Fruit fly (Drosophila melanogaster) whole organism, embryonic: Measurements from ENCODE around the gene CG8861.
A peak's percentile ranks its signal among the peaks of the same experiment; 100 is the strongest.

ENCODE experiments used
- CG10147 ChIP-seq: fragments of 200-800 bp; sonication (Bioruptor generic); optimal IDR thresholded peaks from 2 replicates; lab custom pipeline; 2019; ENCODE audit warnings: missing biosample characterization, mild to moderate bottlenecking, missing genetic modification characterization, moderate library complexity
- CG12769 ChIP-seq: fragments of 200-800 bp; sonication (Bioruptor generic); optimal IDR thresholded peaks from 2 replicates; lab custom pipeline; 2019; ENCODE audit warnings: missing biosample characterization, mild to moderate bottlenecking, missing genetic modification characterization, moderate library complexity
- CG13775 ChIP-seq: fragments of 200-800 bp; sonication (Bioruptor generic); optimal IDR thresholded peaks from 3 replicates; lab custom pipeline; 2017; ENCODE audit warnings: missing biosample characterization, mild to moderate bottlenecking, missing genetic modification characterization
- CG15479 ChIP-seq: fragments of 200-800 bp; sonication (Bioruptor generic); optimal IDR thresholded peaks from 3 replicates; lab custom pipeline; 2019; ENCODE audit warnings: missing biosample characterization, mild to moderate bottlenecking, missing genetic modification characterization, moderate library complexity
- CG17612 ChIP-seq: fragments of 200-800 bp; sonication (Bioruptor generic); IDR thresholded peaks from 2 replicates; pipeline ENCODE4 v1.3.6; 2022; ENCODE audit warnings: missing biosample characterization, missing genetic modification characterization
- CG31224 ChIP-seq: fragments of 200-800 bp; sonication (Bioruptor generic); IDR thresholded peaks from 2 replicates; pipeline ENCODE4 v1.3.6; 2022; ENCODE audit warnings: missing biosample characterization, missing genetic modification characterization
- CG31365 ChIP-seq: fragments of 200-800 bp; sonication (Bioruptor generic); optimal IDR thresholded peaks from 2 replicates; lab custom pipeline; 2018; ENCODE audit warnings: missing biosample characterization, mild to moderate bottlenecking, missing genetic modification characterization
- CG34224 ChIP-seq: fragments of 200-800 bp; sonication (Bioruptor generic); IDR thresholded peaks from 3 replicates; pipeline ENCODE4 v1.3.6; 2022; ENCODE audit warnings: missing biosample characterization, missing genetic modification characterization; ENCODE audit not compliant: partially characterized antibody
- CG3995 ChIP-seq: fragments of 200-800 bp; sonication (Bioruptor generic); optimal IDR thresholded peaks from 3 replicates; lab custom pipeline; 2016; ENCODE audit warnings: missing biosample characterization, missing genetic modification characterization
- CG43689 ChIP-seq: fragments of 200-800 bp; sonication (Bioruptor generic); IDR thresholded peaks from 2 replicates; pipeline ENCODE4 v1.3.6; 2022; ENCODE audit warnings: missing biosample characterization, missing genetic modification characterization
- CG6765 ChIP-seq: fragments of 200-800 bp; sonication (Bioruptor generic); optimal IDR thresholded peaks from 3 replicates; lab custom pipeline; 2017; ENCODE audit warnings: missing biosample characterization, mild to moderate bottlenecking, missing genetic modification characterization
- CG6791 ChIP-seq: fragments of 200-800 bp; sonication (Bioruptor generic); IDR thresholded peaks from 3 replicates; pipeline ENCODE4 v1.3.6; 2022; ENCODE audit warnings: missing biosample characterization, missing genetic modification characterization; ENCODE audit not compliant: partially characterized antibody
- CG8359 ChIP-seq: fragments of 200-800 bp; sonication (Bioruptor generic); optimal IDR thresholded peaks from 2 replicates; lab custom pipeline; 2017; ENCODE audit warnings: missing biosample characterization, mild to moderate bottlenecking, missing genetic modification characterization, borderline replicate concordance
- CG9609 ChIP-seq: fragments of 200-800 bp; sonication (Bioruptor generic); optimal IDR thresholded peaks from 3 replicates; lab custom pipeline; 2016; ENCODE audit warnings: missing biosample characterization, missing genetic modification characterization
- CG9727 ChIP-seq: fragments of 200-800 bp; sonication (Bioruptor generic); optimal IDR thresholded peaks from 3 replicates; lab custom pipeline; 2017; ENCODE audit warnings: missing biosample characterization, mild to moderate bottlenecking, missing genetic modification characterization
- Dbx ChIP-seq: fragments of 200-800 bp; sonication (Bioruptor generic); IDR thresholded peaks from 3 replicates; pipeline ENCODE4 v1.3.6; 2022; ENCODE audit warnings: missing biosample characterization, missing genetic modification characterization
- Dp ChIP-seq: fragments of 200-800 bp; sonication (Bioruptor generic); optimal IDR thresholded peaks from 2 replicates; lab custom pipeline; 2018; ENCODE audit warnings: missing biosample characterization, mild to moderate bottlenecking, missing genetic modification characterization, moderate library complexity
- GATAe ChIP-seq: fragments of 200-800 bp; sonication (Bioruptor generic); conservative IDR thresholded peaks from 2 replicates; pipeline ENCODE4 v1.3.6; 2022; ENCODE audit warnings: missing biosample characterization, missing genetic modification characterization
- Jarid2 ChIP-seq: fragments of 200-800 bp; sonication (Bioruptor generic); optimal IDR thresholded peaks from 3 replicates; lab custom pipeline; 2017; ENCODE audit warnings: mild to moderate bottlenecking, missing biosample characterization, missing genetic modification reagents, missing genetic modification characterization
- Lhr ChIP-seq: fragments of 200-800 bp; sonication (Bioruptor generic); optimal IDR thresholded peaks from 3 replicates; lab custom pipeline; 2017; ENCODE audit warnings: mild to moderate bottlenecking, missing biosample characterization, missing genetic modification reagents, missing genetic modification characterization
- Lim3 ChIP-seq: fragments of 200-800 bp; sonication (Bioruptor generic); IDR thresholded peaks from 2 replicates; pipeline ENCODE4 v1.3.6; 2022; ENCODE audit warnings: missing biosample characterization, missing genetic modification characterization
- Mad ChIP-seq: fragments of 200-800 bp; sonication (Bioruptor generic); optimal IDR thresholded peaks from 2 replicates; lab custom pipeline; 2016; ENCODE audit warnings: missing biosample characterization, missing genetic modification characterization
- NC2α ChIP-seq: fragments of 200-800 bp; sonication (Bioruptor generic); optimal IDR thresholded peaks from 2 replicates; lab custom pipeline; 2016; ENCODE audit warnings: missing biosample characterization, missing genetic modification characterization
- Oaz ChIP-seq: fragments of 200-800 bp; sonication (Bioruptor generic); IDR thresholded peaks from 2 replicates; pipeline ENCODE4 v1.3.6; 2022; ENCODE audit warnings: missing biosample characterization, missing genetic modification characterization
- Opbp ChIP-seq: fragments of 200-800 bp; sonication (Bioruptor generic); IDR thresholded peaks from 3 replicates; pipeline ENCODE4 v1.3.6; 2022; ENCODE audit warnings: missing biosample characterization, missing genetic modification characterization; ENCODE audit not compliant: partially characterized antibody
- TFAM ChIP-seq: fragments of 200-800 bp; sonication (Bioruptor generic); optimal IDR thresholded peaks from 2 replicates; lab custom pipeline; 2017; ENCODE audit warnings: missing biosample characterization, missing genetic modification characterization, inconsistent platforms
- chm ChIP-seq: fragments of 200-800 bp; sonication (Bioruptor generic); IDR thresholded peaks from 2 replicates; pipeline ENCODE4 v1.3.6; 2022; ENCODE audit warnings: missing biosample characterization, missing genetic modification characterization
- ewg ChIP-seq: fragments of 200-800 bp; sonication (Bioruptor generic); optimal IDR thresholded peaks from 3 replicates; lab custom pipeline; 2017; ENCODE audit warnings: mild to moderate bottlenecking, missing biosample characterization, missing genetic modification reagents, missing genetic modification characterization
- ftz-f1 ChIP-seq: fragments of 200-800 bp; sonication (Bioruptor generic); optimal IDR thresholded peaks from 2 replicates; lab custom pipeline; 2016; ENCODE audit warnings: missing biosample characterization, missing genetic modification characterization
- hkb ChIP-seq, 2 experiments: fragments of 200-800 bp in 1 of 2; fragments of >200 bp in 1 of 2; sonication (Bioruptor generic) in 1 of 2; IDR thresholded peaks in 1 of 2; optimal IDR thresholded peaks in 1 of 2; 2 replicates each; pipeline versions ENCODE4 v1.3.6 to Lab custom; 2017 to 2022; ENCODE audit warnings: missing biosample characterization in 1 of 2, missing genetic modification characterization in 1 of 2
- jumu ChIP-seq: fragments of 200-800 bp; sonication (Bioruptor generic); optimal IDR thresholded peaks from 3 replicates; lab custom pipeline; 2016; ENCODE audit warnings: missing biosample characterization, missing genetic modification characterization
- knrl ChIP-seq: fragments of 200-800 bp; sonication (Bioruptor generic); IDR thresholded peaks from 3 replicates; pipeline ENCODE4 v1.3.6; 2022; ENCODE audit warnings: missing biosample characterization, missing genetic modification characterization; ENCODE audit not compliant: partially characterized antibody
- lmd ChIP-seq: fragments of 200-800 bp; sonication (Bioruptor generic); IDR thresholded peaks from 2 replicates; pipeline ENCODE4 v1.3.6; 2022; ENCODE audit warnings: missing biosample characterization, missing genetic modification characterization
- mld ChIP-seq: fragments of 200-800 bp; sonication (Bioruptor generic); IDR thresholded peaks from 3 replicates; pipeline ENCODE4 v1.3.6; 2022; ENCODE audit warnings: missing biosample characterization, missing genetic modification characterization; ENCODE audit not compliant: partially characterized antibody
- org-1 ChIP-seq: fragments of 200-800 bp; sonication (Bioruptor generic); optimal IDR thresholded peaks from 2 replicates; lab custom pipeline; 2017; ENCODE audit warnings: missing biosample characterization, missing genetic modification characterization
- pb ChIP-seq: fragments of 200-800 bp; sonication (Bioruptor generic); optimal IDR thresholded peaks from 3 replicates; lab custom pipeline; 2016; ENCODE audit warnings: missing biosample characterization, missing genetic modification characterization
- peb ChIP-seq: fragments of 200-800 bp; sonication (Bioruptor generic); IDR thresholded peaks from 2 replicates; pipeline ENCODE4 v1.3.6; 2022; ENCODE audit warnings: missing biosample characterization, missing genetic modification characterization
- pho ChIP-seq: fragments of 200-800 bp; sonication (Bioruptor generic); optimal IDR thresholded peaks from 2 replicates; lab custom pipeline; 2016; ENCODE audit warnings: missing biosample characterization, missing genetic modification characterization
- pum ChIP-seq: fragments of 200-800 bp; sonication (Bioruptor generic); optimal IDR thresholded peaks from 2 replicates; lab custom pipeline; 2016; ENCODE audit warnings: missing biosample characterization, missing genetic modification characterization
- sc ChIP-seq, 3 experiments: fragments of >200 bp in 2 of 3; fragments of 200-800 bp in 1 of 3; sonication (Bioruptor generic) in 1 of 3; optimal IDR thresholded peaks; 2 replicates in 2 of 3; 3 replicates in 1 of 3; lab custom pipeline; 2017; ENCODE audit warnings: mild to moderate bottlenecking in 1 of 3, missing biosample characterization in 1 of 3, missing genetic modification characterization in 1 of 3, missing genetic modification reagents in 1 of 3
- scrt ChIP-seq: fragments of 200-800 bp; sonication (Bioruptor generic); optimal IDR thresholded peaks from 2 replicates; lab custom pipeline; 2018; ENCODE audit warnings: missing biosample characterization, mild to moderate bottlenecking, missing genetic modification characterization, moderate library complexity
- seq ChIP-seq: fragments of 200-800 bp; sonication (Bioruptor generic); IDR thresholded peaks from 2 replicates; pipeline ENCODE4 v1.3.6; 2022; ENCODE audit warnings: missing biosample characterization, missing genetic modification characterization
- slbo ChIP-seq: fragments of 200-800 bp; sonication (Bioruptor generic); IDR thresholded peaks from 2 replicates; pipeline ENCODE4 v1.3.6; 2022; ENCODE audit warnings: missing biosample characterization, missing genetic modification characterization
- sr ChIP-seq: fragments of 200-800 bp; sonication (Bioruptor generic); IDR thresholded peaks from 3 replicates; pipeline ENCODE4 v1.3.6; 2022; ENCODE audit warnings: missing biosample characterization, missing genetic modification characterization
- ssp ChIP-seq: fragments of 200-800 bp; sonication (Bioruptor generic); IDR thresholded peaks from 2 replicates; pipeline ENCODE4 v1.3.6; 2022; ENCODE audit warnings: missing biosample characterization, missing genetic modification characterization
- tna ChIP-seq: fragments of 200-800 bp; sonication (Bioruptor generic); IDR thresholded peaks from 2 replicates; pipeline ENCODE4 v1.3.6; 2022; ENCODE audit warnings: missing biosample characterization, missing genetic modification characterization; ENCODE audit not compliant: partially characterized antibody
- zfh1 ChIP-seq: fragments of 200-800 bp; sonication (Bioruptor generic); IDR thresholded peaks from 3 replicates; pipeline ENCODE4 v1.3.6; 2022; ENCODE audit warnings: missing biosample characterization, missing genetic modification characterization

CG8861 gene

dm6 chr3R:9341189-9342012 is 13.1 kb upstream of the CG8861 start (continued):
- TF ChIP-seq Oaz (GFP tag; lab: Robert Waterston, UW) (peak; percentile 44; the same call in 1 of the 2 replicates), CG6765 (GFP tag; lab: Kevin White, UChicago) (peak; percentile 84), CG13775 (GFP tag; lab: Kevin White, UChicago) (peak; percentile 63), CG15479 (GFP tag; lab: Kevin White, UChicago) (no peak), chm (GFP tag; lab: Robert Waterston, UW) (peak; percentile 89), GATAe (GFP tag; lab: Robert Waterston, UW) (no peak), ewg (GFP tag; lab: Kevin White, UChicago) (peak; percentile 19), CG3995 (GFP tag; lab: Kevin White, UChicago) (peak; percentile 47), hkb (optimal IDR thresholded peaks at IDR 0.05; lab: Kevin White, UChicago) (no peak), hkb (GFP tag; IDR thresholded peaks at IDR 0.05; lab: Robert Waterston, UW) (peak; percentile 67), pum (peak; percentile 50), CG9727 (GFP tag; lab: Kevin White, UChicago) (peak; percentile 79), Lhr (GFP tag; lab: Kevin White, UChicago) (peak; percentile 42), lmd (GFP tag; lab: Robert Waterston, UW) (peak; percentile 64; the same call in 1 of the 2 replicates), Dp (GFP tag; lab: Kevin White, UChicago) (no peak), Lim3 (no peak), CG10147 (GFP tag; lab: Kevin White, UChicago) (peak; percentile 89), peb (GFP tag; lab: Robert Waterston, UW) (no peak), mld (GFP tag; lab: Robert Waterston, UW) (peak; percentile 40; the same call in 1 of the 3 replicates), TFAM (peak; percentile 35), CG12769 (tag; lab: Kevin White, UChicago) (peak; percentile 75), tna (GFP tag; lab: Robert Waterston, UW) (peak; percentile 68), CG34224 (peak; percentile 97), zfh1 (peak; percentile 65; the same call in 2 of the 3 replicates), pho (GFP tag; lab: Kevin White, UChicago) (peak; percentile 67), knrl (peak; percentile 92), NC2α (GFP tag; lab: Kevin White, UChicago) (peak; percentile 61), seq (GFP tag; lab: Robert Waterston, UW) (peak; percentile 53; the same call in 1 of the 2 replicates), Jarid2 (GFP tag; lab: Kevin White, UChicago) (peak; percentile 85), CG17612 (GFP tag; lab: Robert Waterston, UW) (peak; percentile 29; the same call in 1 of the 2 replicates), Opbp (GFP tag; lab: Robert Waterston, UW) (peak; percentile 67; the same call in 2 of the 3 replicates), CG8359 (peak; percentile 64), CG31224 (GFP tag; lab: Robert Waterston, UW) (peak; percentile 55), ftz-f1 (no peak), CG6791 (GFP tag; lab: Robert Waterston, UW) (0 out of 3 replicates have a peak, but pooled peaks have one; percentile 58), sr (GFP tag; lab: Robert Waterston, UW) (no peak), jumu (GFP tag; lab: Kevin White, UChicago) (peak; percentile 57), Dbx (GFP tag; lab: Robert Waterston, UW) (peak; percentile 71), CG9609 (GFP tag; lab: Kevin White, UChicago) (peak; percentile 11), scrt (GFP tag; lab: Kevin White, UChicago) (peak; percentile 80), slbo (GFP tag; lab: Robert Waterston, UW) (peak; percentile 78), ssp (no peak), Mad (GFP tag; lab: Kevin White, UChicago) (peak; percentile 58), sc (optimal IDR thresholded peaks at IDR 0.05; lab: Kevin White, UChicago) (no peak), sc (GFP tag; optimal IDR thresholded peaks at IDR 0.05; lab: Kevin White, UChicago) (peak; percentile 46), CG31365 (tag; lab: Kevin White, UChicago) (peak; percentile 43), pb (peak; percentile 29), org-1 (peak; percentile 75), CG43689 (no peak)
